Worm (Caenorhabditis elegans): ENCODE measurements around the gene R05H10.7.

DNA sequence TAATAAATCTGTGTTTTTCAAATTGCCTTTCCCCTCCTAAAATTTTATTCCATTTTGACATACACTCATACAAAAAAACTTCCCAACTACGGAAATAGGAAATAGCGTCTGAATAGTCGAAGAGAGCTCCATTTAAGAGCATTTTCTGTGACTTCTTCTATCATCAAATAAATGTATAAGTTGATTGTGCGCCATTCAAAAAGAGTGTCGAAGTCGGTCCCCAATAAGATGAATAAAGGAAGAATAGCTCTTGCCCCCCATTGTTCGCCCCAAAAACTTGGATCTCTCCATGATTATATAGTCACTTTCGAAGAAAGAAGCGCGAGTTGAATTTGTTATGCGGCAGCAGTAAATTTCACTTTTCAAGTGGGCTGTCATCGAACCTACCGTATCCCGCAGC is 37.2 kb downstream of the R05H10.7 start:
- TF ChIP-seq med-1 (GFP tag; optimal IDR thresholded peaks at IDR 0.05; ENCODE audit: insufficient read depth), result no peak
- TF ChIP-seq cog-1 (tag; optimal IDR thresholded peaks at IDR 0.05), result no peak
- no peak for TF ChIP-seq ztf-23 (GFP tag; IDR thresholded peaks at IDR 0.05)
- no peak for TF ChIP-seq ztf-29 (GFP tag; IDR thresholded peaks at IDR 0.05)
- no peak for TF ChIP-seq klf-2 (GFP tag; conservative IDR thresholded peaks at IDR 0.05)
- no peak for TF ChIP-seq flt-1 (GFP tag; IDR thresholded peaks at IDR 0.05)
- no peak for TF ChIP-seq T22C8.4 (GFP tag; IDR thresholded peaks at IDR 0.05)

All from whole organism, midembryonic.